Fruit fly (Drosophila melanogaster): ENCODE measurements around the gene Pcp.

Pcp gene

dm6 chr2L:7007564-7007963, 13.9 kb upstream of the Pcp start:
- TF ChIP-seq brk (GFP tag; optimal IDR thresholded peaks at IDR 0.05) (no peak), lola (GFP tag; optimal IDR thresholded peaks at IDR 0.05) (no peak), Sp1 (GFP tag; optimal IDR thresholded peaks at IDR 0.05) (no peak), GATAd (GFP tag; optimal IDR thresholded peaks at IDR 0.05) (no peak), fru (GFP tag; optimal IDR thresholded peaks at IDR 0.05) (no peak), Hr83 (GFP tag; optimal IDR thresholded peaks at IDR 0.05; ENCODE audit: poor library complexity, severe bottlenecking) (no peak), h (GFP tag; optimal IDR thresholded peaks at IDR 0.05) (no peak), Hr78 (GFP tag; optimal IDR thresholded peaks at IDR 0.05) (no peak), br (GFP tag; optimal IDR thresholded peaks at IDR 0.05) (no peak), Myc (optimal IDR thresholded peaks at IDR 0.05) (no peak), dmrt93B (GFP tag; optimal IDR thresholded peaks at IDR 0.05) (no peak)

- TF ChIP-seq CG9705 (GFP tag; optimal IDR thresholded peaks at IDR 0.05) = no peak
- no peak for TF ChIP-seq CG32264 (GFP tag; optimal IDR thresholded peaks at IDR 0.05)
- TF ChIP-seq N (GFP tag; optimal IDR thresholded peaks at IDR 0.05) = no peak
- TF ChIP-seq Vsx2 (GFP tag; optimal IDR thresholded peaks at IDR 0.05; ENCODE audit: partially characterized antibody) = peak; percentile 54
- no peak for TF ChIP-seq Rel (GFP tag; optimal IDR thresholded peaks at IDR 0.05)
- no peak for TF ChIP-seq Rel (tag; optimal IDR thresholded peaks at IDR 0.05)
- no peak for TF ChIP-seq Mio (GFP tag; optimal IDR thresholded peaks at IDR 0.05)
- TF ChIP-seq psq (GFP tag; optimal IDR thresholded peaks at IDR 0.05) = peak; percentile 92
- TF ChIP-seq h (GFP tag; optimal IDR thresholded peaks at IDR 0.05) = no peak
These were observed 11.5 kb upstream of the Pcp start, which contains the start of gene uif for dm6 chr2L:7009807-7010470. Gene uif, minus strand, starts transcription at chr2L:7010359.

- TF ChIP-seq Hnf4 (GFP tag; optimal IDR thresholded peaks at IDR 0.05) = no peak
These were observed 11.0 kb upstream of the Pcp start for dm6 chr2L:7010513-7010912.

- TF ChIP-seq OdsH (GFP tag; optimal IDR thresholded peaks at IDR 0.05) = no peak
- no peak for TF ChIP-seq CG32264 (GFP tag; optimal IDR thresholded peaks at IDR 0.05)
- no peak for TF ChIP-seq sv (GFP tag; optimal IDR thresholded peaks at IDR 0.05)
- TF ChIP-seq br (GFP tag; optimal IDR thresholded peaks at IDR 0.05) = no peak
- TF ChIP-seq Hr78 (GFP tag; optimal IDR thresholded peaks at IDR 0.05) = no peak
- no peak for TF ChIP-seq N (GFP tag; optimal IDR thresholded peaks at IDR 0.05)
- TF ChIP-seq Jra (GFP tag; optimal IDR thresholded peaks at IDR 0.05) = no peak
- TF ChIP-seq pan (optimal IDR thresholded peaks at IDR 0.05) = no peak
- no peak for TF ChIP-seq dl (GFP tag; optimal IDR thresholded peaks at IDR 0.05; ENCODE audit: insufficient read depth in 1 of 2, partially characterized antibody in 2 of 2)
- no peak for TF ChIP-seq jim (GFP tag; optimal IDR thresholded peaks at IDR 0.05)
- TF ChIP-seq ey (GFP tag; optimal IDR thresholded peaks at IDR 0.05) = no peak
- TF ChIP-seq foxo (GFP tag; optimal IDR thresholded peaks at IDR 0.05) = no peak
- no peak for TF ChIP-seq sage (GFP tag; optimal IDR thresholded peaks at IDR 0.05)
- no peak for TF ChIP-seq Dfd (GFP tag; optimal IDR thresholded peaks at IDR 0.05)
- TF ChIP-seq Hnf4 (GFP tag; optimal IDR thresholded peaks at IDR 0.05) = no peak
- no peak for TF ChIP-seq dmrt93B (GFP tag; optimal IDR thresholded peaks at IDR 0.05)
- no peak for TF ChIP-seq rgr (GFP tag; optimal IDR thresholded peaks at IDR 0.05)
- no peak for TF ChIP-seq CG9705 (GFP tag; optimal IDR thresholded peaks at IDR 0.05)
These were observed 9.5 kb upstream of the Pcp start, which contains the start of gene CG43321 for dm6 chr2L:7011962-7012361. Gene CG43321, plus strand, starts transcription at chr2L:7012262.

- TF ChIP-seq CG9705 (GFP tag; optimal IDR thresholded peaks at IDR 0.05) = no peak
- TF ChIP-seq dsf (GFP tag; optimal IDR thresholded peaks at IDR 0.05; ENCODE audit: borderline replicate concordance) = no peak
- no peak for TF ChIP-seq Vsx2 (GFP tag; optimal IDR thresholded peaks at IDR 0.05; ENCODE audit: partially characterized antibody)
- no peak for TF ChIP-seq lola (GFP tag; optimal IDR thresholded peaks at IDR 0.05)
- TF ChIP-seq Dfd (GFP tag; optimal IDR thresholded peaks at IDR 0.05) = no peak
- TF ChIP-seq Sp1 (GFP tag; optimal IDR thresholded peaks at IDR 0.05) = no peak
- TF ChIP-seq Hnf4 (GFP tag; optimal IDR thresholded peaks at IDR 0.05) = no peak
- no peak for TF ChIP-seq Myc (optimal IDR thresholded peaks at IDR 0.05)
- TF ChIP-seq GATAd (GFP tag; optimal IDR thresholded peaks at IDR 0.05) = no peak
- no peak for TF ChIP-seq psq (GFP tag; optimal IDR thresholded peaks at IDR 0.05)
- TF ChIP-seq CG32264 (GFP tag; optimal IDR thresholded peaks at IDR 0.05) = no peak
- no peak for TF ChIP-seq pan (optimal IDR thresholded peaks at IDR 0.05)
- no peak for TF ChIP-seq Abd-B (GFP tag; optimal IDR thresholded peaks at IDR 0.05)
- no peak for TF ChIP-seq Jra (GFP tag; optimal IDR thresholded peaks at IDR 0.05)
These were observed 8.3 kb upstream of the Pcp start, which contains the start of gene CG43322 for dm6 chr2L:7013157-7013556. Gene CG43322, plus strand, starts transcription at chr2L:7013396.
